Worm (Caenorhabditis elegans) whole organism, L4 larva: ENCODE measurements around the gene ergi-2.

Experiments
- F44E2.7 ChIP-seq: fragments of 200-800 bp; sonication (Bioruptor generic); IDR thresholded peaks from 2 replicates; pipeline ENCODE4 v2.1.2; 2022; ENCODE audit warnings: missing genetic modification characterization, missing compliant biosample characterization
- R02D3.7 ChIP-seq: fragments of 150-350 bp; sonication (generic microtip); optimal IDR thresholded peaks from 3 replicates; lab custom pipeline; 2014; ENCODE audit warnings: missing biosample characterization, missing genetic modification characterization
- Y48G9A.11 ChIP-seq: fragments of 200-800 bp; sonication (Bioruptor generic); IDR thresholded peaks from 2 replicates; pipeline ENCODE4 v1.3.6; 2022; ENCODE audit warnings: missing genetic modification reagents, missing genetic modification characterization, missing compliant biosample characterization
- Y5F2A.4 ChIP-seq: fragments of 200-800 bp; sonication (Bioruptor generic); optimal IDR thresholded peaks from 2 replicates; lab custom pipeline; 2018; ENCODE audit warnings: mild to moderate bottlenecking, missing genetic modification characterization, missing compliant biosample characterization
- ZK337.2 ChIP-seq: fragments of 200-800 bp; sonication (Bioruptor generic); IDR thresholded peaks from 2 replicates; pipeline ENCODE4 v1.3.6; 2022; ENCODE audit warnings: missing genetic modification reagents, missing genetic modification characterization, missing compliant biosample characterization
- ZK546.5 ChIP-seq, 2 experiments: sonication (generic microtip); optimal IDR thresholded peaks; 2 replicates each; lab custom pipeline; 2017; ENCODE audit warnings: missing biosample characterization in 2 of 2, missing genetic modification characterization in 2 of 2
- aly-2 ChIP-seq: sonication (generic microtip); optimal IDR thresholded peaks from 2 replicates; lab custom pipeline; 2018; ENCODE audit warnings: missing biosample characterization, missing genetic modification characterization
- arid-1 ChIP-seq: fragments of 200-800 bp; sonication (Bioruptor generic); conservative IDR thresholded peaks from 2 replicates; pipeline ENCODE4 v1.3.6; 2022; ENCODE audit warnings: missing genetic modification reagents, missing genetic modification characterization, missing compliant biosample characterization
- attf-4 ChIP-seq: sonication (generic microtip); optimal IDR thresholded peaks from 3 replicates; lab custom pipeline; 2017; ENCODE audit warnings: missing biosample characterization, missing genetic modification characterization
- ceh-28 ChIP-seq: fragments of 150-350 bp; optimal IDR thresholded peaks from 2 replicates; lab custom pipeline; 2014; ENCODE audit warnings: missing biosample characterization, missing genetic modification reagents, missing genetic modification characterization
- ceh-62 ChIP-seq: sonication (generic microtip); optimal IDR thresholded peaks from 2 replicates; lab custom pipeline; 2017; ENCODE audit warnings: missing biosample characterization, missing genetic modification characterization
- ceh-82 ChIP-seq: sonication (generic microtip); optimal IDR thresholded peaks from 2 replicates; lab custom pipeline; 2017; ENCODE audit warnings: missing biosample characterization, missing genetic modification characterization
- ces-1 ChIP-seq: fragments of 150-350 bp; sonication (generic microtip); optimal IDR thresholded peaks from 4 replicates; lab custom pipeline; 2014; ENCODE audit warnings: missing biosample characterization, missing genetic modification reagents, missing genetic modification characterization
- cey-2 ChIP-seq: sonication (generic microtip); optimal IDR thresholded peaks from 3 replicates; lab custom pipeline; 2017; ENCODE audit warnings: missing genetic modification characterization, mild to moderate bottlenecking, missing compliant biosample characterization, antibody characterized with exemption, borderline replicate concordance; ENCODE audit not compliant: insufficient read depth
- ctbp-1 ChIP-seq: fragments of 200-800 bp; sonication (Bioruptor generic); IDR thresholded peaks from 2 replicates; pipeline ENCODE4 v1.3.6; 2022; ENCODE audit warnings: missing genetic modification reagents, missing genetic modification characterization, missing compliant biosample characterization
- daf-16 ChIP-seq, 3 experiments: sonication (generic microtip); optimal IDR thresholded peaks; 2 replicates each; lab custom pipeline; 2016 to 2017; ENCODE audit warnings: missing genetic modification characterization in 3 of 3, missing genetic modification reagents in 3 of 3, mild to moderate bottlenecking in 2 of 3, missing compliant biosample characterization in 2 of 3, missing biosample characterization in 1 of 3, moderate library complexity in 1 of 3
- dmd-8 ChIP-seq: fragments of 200-800 bp; sonication (Bioruptor generic); IDR thresholded peaks from 2 replicates; pipeline ENCODE4 v1.3.6; 2022; ENCODE audit warnings: missing genetic modification characterization, missing compliant biosample characterization
- dve-1 ChIP-seq: sonication (generic microtip); optimal IDR thresholded peaks from 2 replicates; lab custom pipeline; 2017; ENCODE audit warnings: antibody characterized with exemption, mild to moderate bottlenecking, missing genetic modification characterization, missing compliant biosample characterization; ENCODE audit not compliant: insufficient read depth
- hif-1 ChIP-seq, 2 experiments: sonication (generic microtip); optimal IDR thresholded peaks; 2 replicates each; lab custom pipeline; 2016 to 2017; ENCODE audit warnings: missing compliant biosample characterization in 2 of 2, missing genetic modification characterization in 2 of 2, missing genetic modification reagents in 2 of 2, missing genotype in 2 of 2, mild to moderate bottlenecking in 1 of 2
- hlh-11 ChIP-seq: fragments of 200-800 bp; sonication (Bioruptor generic); optimal IDR thresholded peaks from 2 replicates; lab custom pipeline; 2018; ENCODE audit warnings: mild to moderate bottlenecking, missing genetic modification characterization, missing compliant biosample characterization
- lim-7 ChIP-seq: fragments of 200-800 bp; sonication (Bioruptor generic); IDR thresholded peaks from 2 replicates; pipeline ENCODE4 v1.3.6; 2022; ENCODE audit warnings: missing genetic modification characterization, missing compliant biosample characterization
- lin-1 ChIP-seq: fragments of 200-800 bp; sonication (Bioruptor generic); IDR thresholded peaks from 2 replicates; pipeline ENCODE4 v1.3.6; 2022; ENCODE audit warnings: missing genetic modification reagents, missing genetic modification characterization, missing compliant biosample characterization
- lin-13 ChIP-seq: fragments of 150-350 bp; optimal IDR thresholded peaks from 2 replicates; lab custom pipeline; 2014; ENCODE audit warnings: missing biosample characterization, missing genetic modification reagents, missing genetic modification characterization
- lin-29 ChIP-seq: fragments of 200-800 bp; sonication (Bioruptor generic); IDR thresholded peaks from 2 replicates; pipeline ENCODE4 v1.3.6; 2022; ENCODE audit warnings: missing genetic modification reagents, missing genetic modification characterization, missing compliant biosample characterization
- lin-38 ChIP-seq: fragments of 200-800 bp; sonication (Bioruptor generic); IDR thresholded peaks from 2 replicates; pipeline ENCODE4 v1.3.6; 2022; ENCODE audit warnings: missing genetic modification reagents, missing genetic modification characterization, missing compliant biosample characterization
- lin-39 ChIP-seq: fragments of 150-350 bp; optimal IDR thresholded peaks from 2 replicates; lab custom pipeline; 2014; ENCODE audit warnings: missing biosample characterization, missing genetic modification reagents, missing genetic modification characterization
- madf-9 ChIP-seq: fragments of 200-800 bp; sonication (Bioruptor generic); conservative IDR thresholded peaks from 2 replicates; pipeline ENCODE4 v1.3.6; 2022; ENCODE audit warnings: missing genetic modification reagents, missing genetic modification characterization, missing compliant biosample characterization
- mdl-1 ChIP-seq, 2 experiments: fragments of 150-350 bp in 1 of 2; sonication (generic microtip) in 1 of 2; optimal IDR thresholded peaks; 2 replicates each; lab custom pipeline; 2014 to 2017; ENCODE audit warnings: missing biosample characterization in 2 of 2, missing genetic modification characterization in 2 of 2
- mdt-29 ChIP-seq: fragments of 200-800 bp; sonication (Bioruptor generic); IDR thresholded peaks from 2 replicates; pipeline ENCODE4 v1.3.6; 2022; ENCODE audit warnings: missing genetic modification reagents, missing genetic modification characterization, missing compliant biosample characterization
- mes-2 ChIP-seq: sonication (generic microtip); optimal IDR thresholded peaks from 2 replicates; lab custom pipeline; 2016; ENCODE audit warnings: missing genotype, mild to moderate bottlenecking, missing genetic modification characterization, missing compliant biosample characterization; ENCODE audit not compliant: poor library complexity, severe bottlenecking
- mxl-3 ChIP-seq: fragments of 200-800 bp; sonication (Bioruptor generic); optimal IDR thresholded peaks from 2 replicates; lab custom pipeline; 2018; ENCODE audit warnings: mild to moderate bottlenecking, missing genetic modification characterization, missing compliant biosample characterization
- nhr-10 ChIP-seq: fragments of 150-350 bp; optimal IDR thresholded peaks from 2 replicates; lab custom pipeline; 2014; ENCODE audit warnings: missing biosample characterization, missing genetic modification characterization
- nhr-237 ChIP-seq: sonication (generic microtip); optimal IDR thresholded peaks from 2 replicates; lab custom pipeline; 2017; ENCODE audit warnings: missing biosample characterization, missing genetic modification characterization
- nhr-25 ChIP-seq: sonication (generic microtip); optimal IDR thresholded peaks from 2 replicates; lab custom pipeline; 2017; ENCODE audit warnings: missing genetic modification characterization, mild to moderate bottlenecking, missing compliant biosample characterization, antibody characterized with exemption, moderate library complexity, borderline replicate concordance; ENCODE audit not compliant: insufficient read depth
- nhr-48 ChIP-seq: sonication (generic microtip); optimal IDR thresholded peaks from 2 replicates; lab custom pipeline; 2016; ENCODE audit warnings: mild to moderate bottlenecking, missing genetic modification characterization, missing compliant biosample characterization
- nhr-6 ChIP-seq: fragments of 150-350 bp; optimal IDR thresholded peaks from 2 replicates; lab custom pipeline; 2014; ENCODE audit warnings: missing biosample characterization, missing genetic modification characterization
- pha-4 ChIP-seq, 2 experiments: fragments of 150-350 bp in 1 of 2; fragments of 200-800 bp in 1 of 2; sonication (Bioruptor generic) in 1 of 2; IDR thresholded peaks in 1 of 2; optimal IDR thresholded peaks in 1 of 2; 2 replicates each; pipeline versions ENCODE4 v1.3.6 to Lab custom; 2014 to 2022; ENCODE audit warnings: missing genetic modification characterization in 2 of 2, missing genetic modification reagents in 2 of 2, missing biosample characterization in 1 of 2, missing compliant biosample characterization in 1 of 2
- php-3 ChIP-seq: fragments of 200-800 bp; sonication (Bioruptor generic); IDR thresholded peaks from 2 replicates; pipeline ENCODE4 v1.3.6; 2022; ENCODE audit warnings: missing genetic modification reagents, missing genetic modification characterization, missing compliant biosample characterization
- rbr-2 ChIP-seq: sonication (generic microtip); optimal IDR thresholded peaks from 2 replicates; lab custom pipeline; 2016; ENCODE audit warnings: missing genotype, missing genetic modification characterization, missing compliant biosample characterization
- snpc-1.2 ChIP-seq: fragments of 200-800 bp; sonication (Bioruptor generic); IDR thresholded peaks from 2 replicates; pipeline ENCODE4 v1.3.6; 2022; ENCODE audit warnings: missing genetic modification reagents, missing genetic modification characterization, missing compliant biosample characterization
- snpc-4 ChIP-seq: fragments of 150-350 bp; optimal IDR thresholded peaks from 2 replicates; lab custom pipeline; 2014; ENCODE audit warnings: missing biosample characterization, missing genetic modification characterization
- spr-1 ChIP-seq: sonication (generic microtip); optimal IDR thresholded peaks from 2 replicates; lab custom pipeline; 2016; ENCODE audit warnings: mild to moderate bottlenecking, missing genetic modification characterization, missing compliant biosample characterization
- tag-97 ChIP-seq: fragments of 200-800 bp; sonication (Bioruptor generic); IDR thresholded peaks from 2 replicates; pipeline ENCODE4 v1.3.6; 2022; ENCODE audit warnings: missing genetic modification characterization, missing compliant biosample characterization
- tra-1 ChIP-seq: fragments of 200-800 bp; sonication (Bioruptor generic); IDR thresholded peaks from 2 replicates; pipeline ENCODE4 v1.3.6; 2022; ENCODE audit warnings: missing genetic modification reagents, missing genetic modification characterization, missing compliant biosample characterization
- zag-1 ChIP-seq: fragments of 150-350 bp; optimal IDR thresholded peaks from 2 replicates; lab custom pipeline; 2014; ENCODE audit warnings: missing biosample characterization, missing genetic modification characterization
- zfp-3 ChIP-seq: fragments of 200-800 bp; sonication (Bioruptor generic); conservative IDR thresholded peaks from 2 replicates; pipeline ENCODE4 v1.3.6; 2022; ENCODE audit warnings: missing genetic modification reagents, missing genetic modification characterization, missing compliant biosample characterization
- zip-11 ChIP-seq: fragments of 200-800 bp; sonication (Bioruptor generic); IDR thresholded peaks from 2 replicates; pipeline ENCODE4 v1.3.6; 2022; ENCODE audit warnings: missing genetic modification characterization, missing compliant biosample characterization

ergi-2 gene

ce11 chrX:15041340-15041739, 34.2 kb upstream of the ergi-2 start:
- TF ChIP-seq madf-9 (GFP tag; lab: Robert Waterston, UW): no peak
- TF ChIP-seq attf-4 (tag; lab: Kevin White, UChicago): no peak
- TF ChIP-seq tag-97: no peak
- no peak for TF ChIP-seq nhr-237
- TF ChIP-seq spr-1: no peak
- no peak for TF ChIP-seq mdt-29 (GFP tag; lab: Robert Waterston, UW)
- TF ChIP-seq ces-1 (GFP tag; lab: Kevin White, UChicago): peak; percentile 37
- no peak for TF ChIP-seq Y48G9A.11

ce11 chrX:15040552-15041080, 33.5 kb upstream of the ergi-2 start, which contains the start of gene C18B12.4:
C18B12.4 (minus strand) TSS chrX:15040602.
- TF ChIP-seq R02D3.7 (tag; lab: Kevin White, UChicago): no peak
- peak; percentile 92 for TF ChIP-seq mxl-3
- TF ChIP-seq pha-4 (GFP tag; IDR thresholded peaks at IDR 0.05; lab: Robert Waterston, UW): peak; percentile 40
- TF ChIP-seq pha-4 (tag; optimal IDR thresholded peaks at IDR 0.05; lab: Kevin White, UChicago): peak; percentile 3
- TF ChIP-seq ctbp-1 (GFP tag; lab: Robert Waterston, UW): peak; percentile 52; the same call in 1 of the 2 replicates
- no peak for TF ChIP-seq dmd-8
- TF ChIP-seq ceh-62 (tag; lab: Kevin White, UChicago): no peak
- TF ChIP-seq hif-1 (tag; optimal IDR thresholded peaks at IDR 0.05; lab: Kevin White, UChicago): peak in 1 of 2 experiments; percentile 82
- no peak for TF ChIP-seq attf-4 (tag; lab: Kevin White, UChicago)
- TF ChIP-seq F44E2.7 (GFP tag; lab: Robert Waterston, UW): no peak
- no peak for TF ChIP-seq snpc-4 (tag; lab: Kevin White, UChicago)
- peak; percentile 55; the same call in 1 of the 2 replicates for TF ChIP-seq php-3
- TF ChIP-seq daf-16 (GFP tag; optimal IDR thresholded peaks at IDR 0.05; lab: Kevin White, UChicago): peak in 1 of 2 experiments; percentile 70
- peak; percentile 74 for TF ChIP-seq daf-16 (tag; optimal IDR thresholded peaks at IDR 0.05; lab: Kevin White, UChicago)
- TF ChIP-seq snpc-1.2: no peak
- peak; percentile 62 for TF ChIP-seq nhr-6 (tag; lab: Kevin White, UChicago)
- peak; percentile 87 for TF ChIP-seq nhr-25 (tag; lab: Kevin White, UChicago)
- TF ChIP-seq ces-1 (GFP tag; lab: Kevin White, UChicago): no peak
- peak; percentile 93 for TF ChIP-seq lin-13 (GFP tag; lab: Kevin White, UChicago)
- TF ChIP-seq lim-7 (GFP tag; lab: Robert Waterston, UW): no peak
- TF ChIP-seq hlh-11 (tag; lab: Kevin White, UChicago): peak; percentile 98
- no peak for TF ChIP-seq aly-2 (tag; lab: Kevin White, UChicago)
- TF ChIP-seq nhr-10 (tag; lab: Kevin White, UChicago): no peak
- TF ChIP-seq nhr-237: no peak
- peak; percentile 73; the same call in 1 of the 2 replicates for TF ChIP-seq lin-1 (GFP tag; lab: Robert Waterston, UW)
- peak; percentile 84 for TF ChIP-seq rbr-2
- TF ChIP-seq ceh-28: peak; percentile 45
- no peak for TF ChIP-seq zag-1 (tag; lab: Kevin White, UChicago)
- peak; percentile 64; the same call in 1 of the 2 replicates for TF ChIP-seq arid-1 (GFP tag; lab: Robert Waterston, UW)
- TF ChIP-seq ZK546.5 (tag; optimal IDR thresholded peaks at IDR 0.05; lab: Kevin White, UChicago): no peak
- no peak for TF ChIP-seq cey-2 (tag; lab: Kevin White, UChicago)
- TF ChIP-seq tra-1 (GFP tag; lab: Robert Waterston, UW): peak; percentile 83
- 0 out of 2 replicates have a peak, but pooled peaks have one; percentile 36 for TF ChIP-seq zfp-3
- TF ChIP-seq zip-11 (GFP tag; lab: Robert Waterston, UW): no peak
- TF ChIP-seq Y5F2A.4 (GFP tag; lab: Kevin White, UChicago): no peak
- peak; percentile 56; the same call in 1 of the 2 replicates for TF ChIP-seq lin-29 (GFP tag; lab: Robert Waterston, UW)
- no peak for TF ChIP-seq lin-39 (tag; lab: Kevin White, UChicago)
- TF ChIP-seq dve-1 (tag; lab: Kevin White, UChicago): peak; percentile 81
- TF ChIP-seq ceh-82: no peak
- peak; percentile 93 for TF ChIP-seq lin-38 (GFP tag; lab: Robert Waterston, UW)
- no peak for TF ChIP-seq ZK337.2 (GFP tag; lab: Robert Waterston, UW)
- TF ChIP-seq nhr-48: peak; percentile 76
- peak; percentile 72 for TF ChIP-seq mes-2 (tag; lab: Kevin White, UChicago)
- peak; percentile 67 to 92 for TF ChIP-seq mdl-1 (tag; optimal IDR thresholded peaks at IDR 0.05; lab: Kevin White, UChicago)
